Fruit fly (Drosophila melanogaster): ENCODE measurements around the gene CG3842.

DNA sequence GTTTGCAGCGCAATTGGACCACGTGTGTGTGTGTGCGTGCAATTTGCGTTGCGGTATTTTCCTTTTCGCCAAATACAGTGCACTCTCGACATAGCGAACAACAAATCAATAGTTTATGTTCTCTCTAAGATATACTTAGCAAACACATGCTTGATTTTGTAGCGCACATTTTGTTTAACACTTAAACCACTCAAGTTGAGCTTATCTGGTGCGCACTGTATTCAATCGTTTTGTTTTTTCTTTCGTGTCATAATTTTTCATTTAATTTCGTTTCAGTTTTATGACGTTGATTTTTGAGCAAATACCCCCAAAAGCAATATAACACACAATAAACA lies 28.8 kb downstream of the CG3842 start:
- peak; percentile 94 for TF ChIP-seq CG11617 (GFP tag; optimal IDR thresholded peaks at IDR 0.05)
- peak; percentile 90 for TF ChIP-seq CG5204 (GFP tag; optimal IDR thresholded peaks at IDR 0.05)
- peak; percentile 94 for TF ChIP-seq CG1620 (GFP tag; optimal IDR thresholded peaks at IDR 0.05)
- peak; percentile 95 for TF ChIP-seq Mnt (GFP tag; optimal IDR thresholded peaks at IDR 0.05)
- TF ChIP-seq tj (GFP tag; optimal IDR thresholded peaks at IDR 0.05), result peak; percentile 78
- TF ChIP-seq CG12768 (GFP tag; optimal IDR thresholded peaks at IDR 0.05), result peak; percentile 95
